Worm (Caenorhabditis elegans) whole organism, L1 larva: ENCODE data around the gene slc-9B.1.

Experiments
- C16A3.4 ChIP-seq: fragments of 150-350 bp; optimal IDR thresholded peaks from 2 replicates; lab custom pipeline; 2014; ENCODE audit warnings: missing biosample characterization, missing genetic modification characterization
- aha-1 ChIP-seq: fragments of 150-350 bp; optimal IDR thresholded peaks from 2 replicates; lab custom pipeline; 2014; ENCODE audit warnings: missing biosample characterization, missing genetic modification characterization
- ama-1 ChIP-seq: fragments of 150-350 bp; optimal IDR thresholded peaks from 2 replicates; lab custom pipeline; 2014
- blmp-1 ChIP-seq: fragments of 150-350 bp; optimal IDR thresholded peaks from 2 replicates; lab custom pipeline; 2014; ENCODE audit warnings: missing biosample characterization, missing genetic modification characterization
- ceh-8 ChIP-seq: fragments of 200-800 bp; sonication (Bioruptor generic); optimal IDR thresholded peaks from 2 replicates; lab custom pipeline; 2018; ENCODE audit warnings: mild to moderate bottlenecking, missing genetic modification characterization, moderate library complexity, missing compliant biosample characterization
- ceh-90 ChIP-seq: sonication (generic microtip); optimal IDR thresholded peaks from 2 replicates; lab custom pipeline; 2016; ENCODE audit warnings: missing genetic modification characterization, missing compliant biosample characterization
- efl-1 ChIP-seq, 4 experiments: fragments of 150-350 bp; optimal IDR thresholded peaks in 3 of 4; peaks in 1 of 4; 1 replicate in 1 of 4; 2 replicates in 3 of 4; lab custom pipeline; 2014; ENCODE audit warnings: missing biosample characterization in 2 of 4, missing genetic modification characterization in 2 of 4, missing genetic modification reagents in 2 of 4
- egl-13 ChIP-seq: sonication (generic microtip); optimal IDR thresholded peaks from 2 replicates; lab custom pipeline; 2016; ENCODE audit warnings: missing genotype, missing genetic modification reagents, missing genetic modification characterization, missing compliant biosample characterization
- fkh-8 ChIP-seq: sonication (generic microtip); optimal IDR thresholded peaks from 2 replicates; lab custom pipeline; 2016; ENCODE audit warnings: mild to moderate bottlenecking, missing genetic modification characterization, missing compliant biosample characterization
- fos-1 ChIP-seq: fragments of 150-350 bp; optimal IDR thresholded peaks from 2 replicates; lab custom pipeline; 2014; ENCODE audit warnings: missing biosample characterization, missing genetic modification characterization
- hlh-4 ChIP-seq: sonication (generic microtip); optimal IDR thresholded peaks from 2 replicates; lab custom pipeline; 2016; ENCODE audit warnings: mild to moderate bottlenecking, missing genetic modification characterization, missing compliant biosample characterization
- hpl-2 ChIP-seq: fragments of 150-350 bp; optimal IDR thresholded peaks from 2 replicates; lab custom pipeline; 2014; ENCODE audit warnings: missing biosample characterization, missing genetic modification reagents, missing genetic modification characterization
- irx-1 ChIP-seq: sonication (generic microtip); optimal IDR thresholded peaks from 2 replicates; lab custom pipeline; 2016; ENCODE audit warnings: missing genetic modification characterization, missing compliant biosample characterization
- jun-1 ChIP-seq: fragments of 150-350 bp; optimal IDR thresholded peaks from 2 replicates; lab custom pipeline; 2014; ENCODE audit warnings: missing biosample characterization, missing genetic modification reagents, missing genetic modification characterization
- lin-15B ChIP-seq: fragments of 150-350 bp; sonication (generic microtip); optimal IDR thresholded peaks from 3 replicates; lab custom pipeline; 2014; ENCODE audit warnings: missing biosample characterization, missing genetic modification characterization
- lin-35 ChIP-seq, 2 experiments: fragments of 150-350 bp; optimal IDR thresholded peaks; 2 replicates each; lab custom pipeline; 2014; ENCODE audit warnings: missing biosample characterization in 2 of 2, missing genetic modification characterization in 2 of 2, missing genetic modification reagents in 2 of 2
- mdl-1 ChIP-seq, 2 experiments: fragments of 150-350 bp; optimal IDR thresholded peaks; 2 replicates each; lab custom pipeline; 2014 to 2017; ENCODE audit warnings: missing biosample characterization in 2 of 2, missing genetic modification characterization in 2 of 2, inconsistent platforms in 1 of 2
- nhr-19 ChIP-seq: fragments of 200-800 bp; sonication (Bioruptor generic); conservative IDR thresholded peaks from 2 replicates; pipeline ENCODE4 v1.3.6; 2022; ENCODE audit warnings: missing genetic modification characterization, missing compliant biosample characterization
- nhr-20 ChIP-seq: sonication (generic microtip); optimal IDR thresholded peaks from 2 replicates; lab custom pipeline; 2016; ENCODE audit warnings: mild to moderate bottlenecking, missing genetic modification characterization, missing compliant biosample characterization
- nhr-237 ChIP-seq: fragments of 150-350 bp; optimal IDR thresholded peaks from 2 replicates; lab custom pipeline; 2014; ENCODE audit warnings: missing biosample characterization, missing genetic modification characterization
- nhr-85 ChIP-seq: sonication (generic microtip); peaks from one replicate; lab custom pipeline; 2016; ENCODE audit warnings: missing genetic modification characterization, inconsistent platforms, missing compliant biosample characterization
- nhr-90 ChIP-seq: sonication (generic microtip); optimal IDR thresholded peaks from 2 replicates; lab custom pipeline; 2016; ENCODE audit warnings: mild to moderate bottlenecking, missing genetic modification characterization, missing compliant biosample characterization; ENCODE audit not compliant: poor library complexity
- pag-3 ChIP-seq: sonication (generic microtip); optimal IDR thresholded peaks from 2 replicates; lab custom pipeline; 2017; ENCODE audit warnings: missing genetic modification characterization, mild to moderate bottlenecking, missing compliant biosample characterization, antibody characterized with exemption, borderline replicate concordance; ENCODE audit not compliant: insufficient read depth
- sox-4 ChIP-seq: sonication (generic microtip); optimal IDR thresholded peaks from 2 replicates; lab custom pipeline; 2016; ENCODE audit warnings: missing genetic modification characterization, missing compliant biosample characterization
- sptf-1 ChIP-seq: fragments of 150-350 bp; optimal IDR thresholded peaks from 2 replicates; lab custom pipeline; 2014; ENCODE audit warnings: missing biosample characterization, missing genetic modification characterization
- unc-86 ChIP-seq: sonication (generic microtip); optimal IDR thresholded peaks from 2 replicates; lab custom pipeline; 2016; ENCODE audit warnings: missing genetic modification characterization, missing compliant biosample characterization
- unc-98 ChIP-seq: fragments of 200-800 bp; sonication (Bioruptor generic); IDR thresholded peaks from 2 replicates; pipeline ENCODE4 v1.3.6; 2022; ENCODE audit warnings: missing genetic modification characterization, missing compliant biosample characterization
- zag-1 ChIP-seq: fragments of 150-350 bp; optimal IDR thresholded peaks from 2 replicates; lab custom pipeline; 2014; ENCODE audit warnings: missing biosample characterization, missing genetic modification characterization
- ztf-4 ChIP-seq: fragments of 150-350 bp; optimal IDR thresholded peaks from 2 replicates; lab custom pipeline; 2014; ENCODE audit warnings: missing biosample characterization, missing genetic modification characterization

The slc-9B.1 gene

ce11 chrX:10307495-10307894, 28.1 kb downstream of the slc-9B.1 start, which contains the start of gene F41E7.7:
Gene F41E7.7 (plus strand): TSS chrX:10307795.
- TF ChIP-seq efl-1 (optimal IDR thresholded peaks at IDR 0.05; lab: Kevin White, UChicago) (no peak), efl-1 (GFP tag; optimal IDR thresholded peaks at IDR 0.05 in 1 of 2; lab: Kevin White, UChicago) (peak in 1 of 2 experiments; percentile 11), lin-35 (GFP tag; optimal IDR thresholded peaks at IDR 0.05; lab: Kevin White, UChicago) (no peak)

ce11 chrX:10310366-10310765, 31.0 kb downstream of the slc-9B.1 start, which contains the start of gene F41E7.6:
Gene F41E7.6 (minus strand): TSS chrX:10310466.
- TF ChIP-seq nhr-19 (no peak), mdl-1 (tag; optimal IDR thresholded peaks at IDR 0.05; lab: Kevin White, UChicago) (no peak), hlh-4 (tag; lab: Kevin White, UChicago) (no peak), unc-86 (tag; lab: Kevin White, UChicago) (no peak), irx-1 (tag; lab: Kevin White, UChicago) (no peak), fos-1 (tag; lab: Kevin White, UChicago) (no peak), pag-3 (tag; lab: Kevin White, UChicago) (no peak), egl-13 (tag; lab: Kevin White, UChicago) (no peak), hpl-2 (GFP tag; lab: Kevin White, UChicago) (no peak), unc-98 (GFP tag; lab: Robert Waterston, UW) (no peak), nhr-237 (tag; lab: Kevin White, UChicago) (no peak), ztf-4 (no peak), ceh-90 (tag; lab: Kevin White, UChicago) (no peak), jun-1 (tag; lab: Kevin White, UChicago) (no peak), nhr-20 (no peak), ceh-8 (GFP tag; lab: Kevin White, UChicago) (no peak), sox-4 (tag; lab: Kevin White, UChicago) (no peak)

ce11 chrX:10315905-10316304, 36.5 kb downstream of the slc-9B.1 start, which contains the start of gene F41E7.9:
Gene F41E7.9 (minus strand): TSS chrX:10316005.
- no peak for TF ChIP-seq mdl-1 (tag; optimal IDR thresholded peaks at IDR 0.05; lab: Kevin White, UChicago)
- no peak for TF ChIP-seq nhr-90 (tag; lab: Kevin White, UChicago)
- peak; percentile 49 for TF ChIP-seq fkh-8 (tag; lab: Kevin White, UChicago)
- TF ChIP-seq ama-1 (lab: Kevin White, UChicago): no peak
- TF ChIP-seq nhr-85 (tag; lab: Kevin White, UChicago): no peak

- no peak for TF ChIP-seq aha-1
- peak; percentile 100 for TF ChIP-seq blmp-1 (tag; lab: Kevin White, UChicago)
Observed at ce11 chrX:10317565-10317964, 38.2 kb downstream of the slc-9B.1 start, which contains the start of gene R07E3.6. Gene R07E3.6 (plus strand): TSS chrX:10317722.

- no peak for TF ChIP-seq C16A3.4 (tag; lab: Kevin White, UChicago)
- peak; percentile 76 for TF ChIP-seq blmp-1 (tag; lab: Kevin White, UChicago)
Observed at ce11 chrX:10318437-10318836, 39.0 kb downstream of the slc-9B.1 start.

- TF ChIP-seq zag-1 (tag; lab: Kevin White, UChicago): no peak
- no peak for TF ChIP-seq lin-15B
- peak; percentile 66 for TF ChIP-seq blmp-1 (tag; lab: Kevin White, UChicago)
Observed at ce11 chrX:10319653-10320052, 40.3 kb downstream of the slc-9B.1 start.

- TF ChIP-seq sptf-1 (tag; lab: Kevin White, UChicago): no peak
Observed at ce11 chrX:10321401-10321800, 42.0 kb downstream of the slc-9B.1 start.
